Fruit fly (Drosophila melanogaster) whole organism, prepupa: ENCODE results near the gene ddbt.

ENCODE experiments used
- CG10669 ChIP-seq: fragments of 200-800 bp; sonication (Bioruptor generic); optimal IDR thresholded peaks from 3 replicates; lab custom pipeline; 2018; ENCODE audit warnings: missing biosample characterization, mild to moderate bottlenecking, missing genetic modification characterization, moderate library complexity
- CG11762 ChIP-seq: fragments of 200-800 bp; sonication (Bioruptor generic); optimal IDR thresholded peaks from 3 replicates; lab custom pipeline; 2016; ENCODE audit warnings: missing biosample characterization, missing genetic modification characterization; ENCODE audit not compliant: insufficient read depth
- CG11902 ChIP-seq: fragments of 200-800 bp; sonication (Bioruptor generic); optimal IDR thresholded peaks from 3 replicates; lab custom pipeline; 2016; ENCODE audit warnings: missing biosample characterization, missing genetic modification characterization
- CG15336 ChIP-seq: fragments of 200-800 bp; sonication (Bioruptor generic); IDR thresholded peaks from 2 replicates; pipeline ENCODE4 v1.3.6; 2022; ENCODE audit warnings: missing biosample characterization, missing genetic modification characterization
- CG1621 ChIP-seq: fragments of 200-800 bp; sonication (Bioruptor generic); optimal IDR thresholded peaks from 3 replicates; lab custom pipeline; 2018; ENCODE audit warnings: missing biosample characterization, mild to moderate bottlenecking, missing genetic modification characterization
- CG3032 ChIP-seq: fragments of 200-800 bp; optimal IDR thresholded peaks from 2 replicates; lab custom pipeline; 2019; ENCODE audit warnings: missing biosample characterization, mild to moderate bottlenecking, missing genetic modification characterization, moderate library complexity
- CG31627 ChIP-seq: fragments of 200-800 bp; sonication (Bioruptor generic); optimal IDR thresholded peaks from 3 replicates; lab custom pipeline; 2016; ENCODE audit warnings: missing biosample characterization, missing genetic modification characterization
- CG32006 ChIP-seq: fragments of 200-800 bp; sonication (Bioruptor generic); optimal IDR thresholded peaks from 3 replicates; lab custom pipeline; 2017; ENCODE audit warnings: missing biosample characterization, mild to moderate bottlenecking, missing genetic modification characterization
- CG4318 ChIP-seq: fragments of 200-800 bp; sonication (Bioruptor generic); optimal IDR thresholded peaks from 3 replicates; lab custom pipeline; 2017; ENCODE audit warnings: missing biosample characterization, mild to moderate bottlenecking, missing genetic modification characterization
- CG6163 ChIP-seq: fragments of 200-800 bp; sonication (Bioruptor generic); IDR thresholded peaks from 3 replicates; pipeline ENCODE4 v1.3.6; 2022; ENCODE audit warnings: missing biosample characterization, missing genetic modification characterization
- CG6276 ChIP-seq: fragments of 200-800 bp; sonication (Bioruptor generic); optimal IDR thresholded peaks from 2 replicates; lab custom pipeline; 2017; ENCODE audit warnings: missing biosample characterization, mild to moderate bottlenecking, missing genetic modification characterization
- CG6792 ChIP-seq: fragments of 200-800 bp; sonication (Bioruptor generic); optimal IDR thresholded peaks from 3 replicates; lab custom pipeline; 2016; ENCODE audit warnings: missing biosample characterization, missing genetic modification characterization
- CG6808 ChIP-seq: fragments of 200-800 bp; sonication (Bioruptor generic); optimal IDR thresholded peaks from 3 replicates; lab custom pipeline; 2017; ENCODE audit warnings: missing biosample characterization, missing genetic modification characterization, mild to moderate bottlenecking, moderate library complexity, missing genetic modification reagents
- CG6854 ChIP-seq: fragments of 200-800 bp; sonication (Bioruptor generic); optimal IDR thresholded peaks from 2 replicates; lab custom pipeline; 2017; ENCODE audit warnings: missing biosample characterization, mild to moderate bottlenecking, missing genetic modification characterization
- CG7368 ChIP-seq: fragments of 200-800 bp; sonication (Bioruptor generic); optimal IDR thresholded peaks from 3 replicates; lab custom pipeline; 2016; ENCODE audit warnings: missing biosample characterization, missing genetic modification characterization
- CG9139 ChIP-seq: fragments of 200-800 bp; sonication (Bioruptor generic); optimal IDR thresholded peaks from 3 replicates; lab custom pipeline; 2017; ENCODE audit warnings: missing biosample characterization, mild to moderate bottlenecking, missing genetic modification characterization
- Eip78C ChIP-seq: fragments of 200-800 bp; sonication (Bioruptor generic); peaks from one replicate; lab custom pipeline; 2016; ENCODE audit warnings: missing biosample characterization, missing genetic modification characterization
- Lpt ChIP-seq: fragments of 200-800 bp; sonication (Bioruptor generic); optimal IDR thresholded peaks from 3 replicates; lab custom pipeline; 2016; ENCODE audit warnings: missing biosample characterization, missing genetic modification characterization
- Met ChIP-seq: fragments of 200-800 bp; sonication (Bioruptor generic); optimal IDR thresholded peaks from 3 replicates; lab custom pipeline; 2016; ENCODE audit warnings: missing biosample characterization, missing genetic modification characterization
- Smox ChIP-seq: fragments of 200-800 bp; sonication (Bioruptor generic); optimal IDR thresholded peaks from 3 replicates; lab custom pipeline; 2016; ENCODE audit warnings: missing biosample characterization, missing genetic modification characterization
- Sox102F ChIP-seq: fragments of 200-800 bp; sonication (Bioruptor generic); optimal IDR thresholded peaks from 2 replicates; lab custom pipeline; 2016; ENCODE audit warnings: missing biosample characterization, mild to moderate bottlenecking, missing genetic modification characterization
- Sox14 ChIP-seq: fragments of 200-800 bp; sonication (Bioruptor generic); optimal IDR thresholded peaks from 3 replicates; lab custom pipeline; 2016; ENCODE audit warnings: missing biosample characterization, missing genetic modification characterization
- acj6 ChIP-seq: fragments of 200-800 bp; sonication (Bioruptor generic); optimal IDR thresholded peaks from 3 replicates; lab custom pipeline; 2016; ENCODE audit warnings: missing biosample characterization, missing genetic modification characterization
- dac ChIP-seq: fragments of 200-800 bp; sonication (Bioruptor generic); optimal IDR thresholded peaks from 2 replicates; lab custom pipeline; 2017; ENCODE audit warnings: missing biosample characterization, mild to moderate bottlenecking, missing genetic modification characterization
- dsx ChIP-seq: fragments of 200-800 bp; optimal IDR thresholded peaks from 3 replicates; lab custom pipeline; 2019; ENCODE audit warnings: missing biosample characterization, mild to moderate bottlenecking, missing genetic modification characterization, moderate library complexity; ENCODE audit not compliant: poor library complexity, severe bottlenecking
- eg ChIP-seq: fragments of 200-800 bp; sonication (Bioruptor generic); IDR thresholded peaks from 3 replicates; pipeline ENCODE4 v1.3.6; 2022; ENCODE audit warnings: missing biosample characterization, missing genetic modification characterization
- esn ChIP-seq: fragments of 200-800 bp; sonication (Bioruptor generic); optimal IDR thresholded peaks from 2 replicates; lab custom pipeline; 2016; ENCODE audit warnings: missing biosample characterization, mild to moderate bottlenecking, missing genetic modification characterization, moderate library complexity
- fd59A ChIP-seq: fragments of 200-800 bp; sonication (Bioruptor generic); optimal IDR thresholded peaks from 2 replicates; lab custom pipeline; 2017; ENCODE audit warnings: missing biosample characterization, mild to moderate bottlenecking, missing genetic modification characterization, missing genetic modification reagents
- fkh ChIP-seq: fragments of 200-800 bp; sonication (Bioruptor generic); optimal IDR thresholded peaks from 3 replicates; lab custom pipeline; 2017; ENCODE audit warnings: missing biosample characterization, mild to moderate bottlenecking, missing genetic modification characterization, moderate library complexity
- lz ChIP-seq: fragments of 200-800 bp; sonication (Bioruptor generic); optimal IDR thresholded peaks from 3 replicates; lab custom pipeline; 2016; ENCODE audit warnings: missing biosample characterization, missing genetic modification characterization
- pdm3 ChIP-seq: fragments of 200-800 bp; sonication (Bioruptor generic); optimal IDR thresholded peaks from 3 replicates; lab custom pipeline; 2016; ENCODE audit warnings: missing biosample characterization, missing genetic modification characterization
- salr ChIP-seq, 2 experiments: fragments of 200-800 bp; sonication (Bioruptor generic); optimal IDR thresholded peaks; 3 replicates each; lab custom pipeline; 2016 to 2018; ENCODE audit warnings: missing biosample characterization in 2 of 2, missing genetic modification characterization in 2 of 2, mild to moderate bottlenecking in 1 of 2
- ss ChIP-seq, 2 experiments: fragments of 200-800 bp; sonication (Bioruptor generic); optimal IDR thresholded peaks; 2 replicates in 1 of 2; 3 replicates in 1 of 2; lab custom pipeline; 2017 to 2018; ENCODE audit warnings: mild to moderate bottlenecking in 2 of 2, missing biosample characterization in 2 of 2, missing genetic modification characterization in 2 of 2, moderate library complexity in 1 of 2
- svp ChIP-seq: fragments of 200-800 bp; sonication (Bioruptor generic); peaks from one replicate; lab custom pipeline; 2016; ENCODE audit warnings: missing biosample characterization, missing genetic modification characterization
- vri ChIP-seq: fragments of 200-800 bp; sonication (Bioruptor generic); optimal IDR thresholded peaks from 3 replicates; lab custom pipeline; 2016; ENCODE audit warnings: missing biosample characterization, mild to moderate bottlenecking, missing genetic modification characterization

Gene ddbt

dm6 chr3L:284253-284652 is 32.6 kb upstream of the ddbt start:
- TF ChIP-seq Sox14: no peak
- TF ChIP-seq Sox102F (GFP tag; lab: Kevin White, UChicago): no peak
- no peak for TF ChIP-seq CG7368 (GFP tag; lab: Kevin White, UChicago)
- TF ChIP-seq CG6808 (GFP tag; lab: Kevin White, UChicago): peak; percentile 5
- TF ChIP-seq esn: no peak
- no peak for TF ChIP-seq salr (GFP tag; optimal IDR thresholded peaks at IDR 0.05; lab: Kevin White, UChicago)
- no peak for TF ChIP-seq CG4318 (GFP tag; lab: Kevin White, UChicago)
- no peak for TF ChIP-seq dsx
- TF ChIP-seq Lpt (GFP tag; lab: Kevin White, UChicago): peak; percentile 47
- peak; percentile 50 for TF ChIP-seq Eip78C
- TF ChIP-seq fkh (GFP tag; lab: Kevin White, UChicago): no peak
- TF ChIP-seq CG31627 (GFP tag; lab: Kevin White, UChicago): no peak
- no peak; the same call in 2 of the 3 replicates for TF ChIP-seq eg (GFP tag; lab: Robert Waterston, UW)
- peak in 1 of 2 experiments; percentile 48 for TF ChIP-seq ss (GFP tag; optimal IDR thresholded peaks at IDR 0.05; lab: Kevin White, UChicago)

DNA sequence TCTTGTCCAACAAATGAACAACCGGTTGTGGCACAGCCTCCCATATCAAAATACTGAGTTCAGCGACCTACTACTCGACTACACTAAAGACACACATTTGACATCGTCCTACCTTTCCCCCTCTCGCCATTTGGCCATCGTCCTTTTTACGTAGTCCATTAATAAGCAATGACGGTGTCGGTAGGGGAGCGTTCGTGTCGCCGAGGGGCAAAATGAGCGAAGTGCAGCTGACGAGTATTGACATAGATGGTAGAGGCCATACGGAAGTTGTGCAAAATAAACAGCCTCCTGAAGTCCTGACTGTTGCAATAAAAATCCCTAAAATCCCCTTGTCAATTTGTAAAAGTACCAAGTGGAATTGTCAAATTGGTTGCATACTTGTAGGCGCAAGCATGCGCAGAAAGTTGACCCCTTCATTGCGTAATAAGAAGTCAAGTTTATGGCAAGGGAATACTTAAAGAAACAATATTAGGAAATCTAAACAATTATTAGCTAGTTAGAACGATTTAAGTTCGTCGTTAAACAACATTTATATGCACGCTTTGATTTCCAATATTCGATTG is 25.2 kb upstream of the ddbt start:
- TF ChIP-seq dac (GFP tag; lab: Kevin White, UChicago): no peak
- peak; percentile 97 for TF ChIP-seq vri (GFP tag; lab: Kevin White, UChicago)
- peak; percentile 98 for TF ChIP-seq svp (GFP tag; lab: Kevin White, UChicago)
- no peak for TF ChIP-seq CG6276 (GFP tag; lab: Kevin White, UChicago)
- TF ChIP-seq fkh (GFP tag; lab: Kevin White, UChicago): no peak
- TF ChIP-seq Eip78C: peak; percentile 39

DNA sequence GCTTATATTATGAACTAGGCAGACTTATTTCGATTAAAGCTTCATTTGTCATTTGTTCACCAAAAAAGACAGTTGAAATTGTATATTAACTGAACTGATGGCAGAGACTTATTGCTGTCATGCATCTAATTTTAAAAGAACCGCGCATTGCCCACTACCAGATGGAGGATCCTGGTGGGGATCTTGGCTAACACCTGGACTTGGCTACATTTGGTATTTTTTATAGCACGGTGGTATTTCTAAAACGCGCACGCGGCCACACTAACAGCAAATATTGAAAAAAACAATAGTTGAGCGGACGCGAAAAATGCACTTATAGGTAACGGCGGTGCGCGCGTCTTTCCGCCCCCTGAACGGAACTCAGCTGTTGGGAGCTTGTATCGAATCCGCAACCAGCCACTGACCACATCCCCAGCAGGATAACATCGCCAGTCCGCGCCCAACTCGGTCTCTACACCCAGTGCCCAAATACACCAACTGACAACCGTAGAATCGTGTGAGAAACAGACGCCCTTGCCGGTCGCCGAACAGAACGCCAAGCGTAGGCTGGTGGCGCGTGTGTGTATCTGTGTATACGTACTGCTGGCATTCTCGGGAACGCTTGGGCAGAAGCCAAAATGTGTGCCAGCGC is 24.6 kb upstream of the ddbt start:
- TF ChIP-seq CG4318 (GFP tag; lab: Kevin White, UChicago): no peak
- peak; percentile 100 for TF ChIP-seq fkh (GFP tag; lab: Kevin White, UChicago)
- no peak for TF ChIP-seq CG6792
- TF ChIP-seq lz (GFP tag; lab: Kevin White, UChicago): no peak
- TF ChIP-seq dsx: peak; percentile 24
- no peak for TF ChIP-seq eg (GFP tag; lab: Robert Waterston, UW)
- peak; percentile 15 for TF ChIP-seq esn
- peak; percentile 52 for TF ChIP-seq vri (GFP tag; lab: Kevin White, UChicago)
- 0 out of 3 replicates have a peak, but pooled peaks have one; percentile 35 for TF ChIP-seq CG6163 (GFP tag; lab: Robert Waterston, UW)
- peak; percentile 55 for TF ChIP-seq CG1621 (tag; lab: Kevin White, UChicago)
- no peak for TF ChIP-seq fd59A (GFP tag; lab: Kevin White, UChicago)
- TF ChIP-seq CG32006 (GFP tag; lab: Kevin White, UChicago): no peak
- no peak for TF ChIP-seq CG9139 (GFP tag; lab: Kevin White, UChicago)
- no peak for TF ChIP-seq Sox102F (GFP tag; lab: Kevin White, UChicago)
- no peak for TF ChIP-seq acj6
- TF ChIP-seq Met (GFP tag; lab: Kevin White, UChicago): no peak
- TF ChIP-seq salr (GFP tag; optimal IDR thresholded peaks at IDR 0.05; lab: Kevin White, UChicago): no peak
- no peak for TF ChIP-seq Smox
- peak; percentile 31 for TF ChIP-seq svp (GFP tag; lab: Kevin White, UChicago)
- no peak for TF ChIP-seq CG11762 (GFP tag; lab: Kevin White, UChicago)
- TF ChIP-seq ss (GFP tag; optimal IDR thresholded peaks at IDR 0.05; lab: Kevin White, UChicago): peak in 1 of 2 experiments; percentile 26
- peak; percentile 11 for TF ChIP-seq CG3032
- TF ChIP-seq CG6854 (GFP tag; lab: Kevin White, UChicago): peak; percentile 38
- no peak for TF ChIP-seq pdm3 (GFP tag; lab: Kevin White, UChicago)
- TF ChIP-seq CG11902 (GFP tag; lab: Kevin White, UChicago): no peak
- TF ChIP-seq Sox14: no peak
- TF ChIP-seq CG10669 (GFP tag; lab: Kevin White, UChicago): no peak
- peak; percentile 11; the same call in 1 of the 2 replicates for TF ChIP-seq CG15336 (GFP tag; lab: Robert Waterston, UW)
- TF ChIP-seq, all 60 proteins: peak for 11
